Fruit fly (Drosophila melanogaster): Measurements from ENCODE around the gene Adck5.
A peak's percentile ranks its signal among the peaks of the same experiment; 100 is the strongest.

Gene Adck5

dm6 chr3L:11120419-11120958 lies 49.1 kb upstream of the Adck5 start, which contains the start of the genes FoxK and mRpL2:
Gene FoxK (minus strand): TSS chr3L:11120783.
Gene mRpL2 (plus strand): TSS chr3L:11120847.
- TF ChIP-seq Dif (GFP tag; optimal IDR thresholded peaks at IDR 0.05; ENCODE audit: partially characterized antibody) (peak; percentile 1), fru (GFP tag; optimal IDR thresholded peaks at IDR 0.05) (peak; percentile 24), woc (GFP tag; optimal IDR thresholded peaks at IDR 0.05) (peak; percentile 27), dmrt93B (GFP tag; optimal IDR thresholded peaks at IDR 0.05) (no peak), CG32264 (GFP tag; optimal IDR thresholded peaks at IDR 0.05) (peak; percentile 12), Jra (GFP tag; optimal IDR thresholded peaks at IDR 0.05) (peak; percentile 14), Hr78 (GFP tag; optimal IDR thresholded peaks at IDR 0.05) (no peak), foxo (GFP tag; optimal IDR thresholded peaks at IDR 0.05) (peak; percentile 25 to 56), CG9705 (GFP tag; optimal IDR thresholded peaks at IDR 0.05) (peak; percentile 9), brk (GFP tag; optimal IDR thresholded peaks at IDR 0.05) (peak; percentile 37), sage (GFP tag; optimal IDR thresholded peaks at IDR 0.05) (peak; percentile 82), Hnf4 (GFP tag; optimal IDR thresholded peaks at IDR 0.05) (peak; percentile 46), usp (GFP tag; optimal IDR thresholded peaks at IDR 0.05) (no peak), dsf (GFP tag; optimal IDR thresholded peaks at IDR 0.05; ENCODE audit: borderline replicate concordance) (peak; percentile 41), rgr (GFP tag; optimal IDR thresholded peaks at IDR 0.05) (peak; percentile 38), psq (GFP tag; optimal IDR thresholded peaks at IDR 0.05) (peak; percentile 55), Sp1 (GFP tag; optimal IDR thresholded peaks at IDR 0.05) (peak; percentile 81), lola (GFP tag; optimal IDR thresholded peaks at IDR 0.05) (no peak), Rel (GFP tag; optimal IDR thresholded peaks at IDR 0.05) (peak; percentile 87), Rel (tag; optimal IDR thresholded peaks at IDR 0.05) (peak; percentile 78), Myc (optimal IDR thresholded peaks at IDR 0.05) (peak; percentile 9), HLH106 (tag; optimal IDR thresholded peaks at IDR 0.05) (peak; percentile 25)

dm6 chr3L:11123088-11123487 lies 46.5 kb upstream of the Adck5 start, which contains the start of the genes Ufd1 and NaPi-III:
Gene Ufd1 (minus strand): TSS chr3L:11123216.
Gene NaPi-III (plus strand): TSS chr3L:11123348.
- TF ChIP-seq usp (GFP tag; optimal IDR thresholded peaks at IDR 0.05): no peak
- no peak for TF ChIP-seq Dif (GFP tag; optimal IDR thresholded peaks at IDR 0.05; ENCODE audit: partially characterized antibody)
- TF ChIP-seq Jra (GFP tag; optimal IDR thresholded peaks at IDR 0.05): peak; percentile 51
- peak; percentile 81 for TF ChIP-seq jim (GFP tag; optimal IDR thresholded peaks at IDR 0.05)
- TF ChIP-seq foxo (GFP tag; optimal IDR thresholded peaks at IDR 0.05): peak in 1 of 2 experiments; percentile 30
- no peak for TF ChIP-seq pan (optimal IDR thresholded peaks at IDR 0.05)
- TF ChIP-seq rgr (GFP tag; optimal IDR thresholded peaks at IDR 0.05): peak; percentile 29
- no peak for TF ChIP-seq Rel (GFP tag; optimal IDR thresholded peaks at IDR 0.05)
- TF ChIP-seq Rel (tag; optimal IDR thresholded peaks at IDR 0.05): peak; percentile 59
- TF ChIP-seq Abd-B (GFP tag; optimal IDR thresholded peaks at IDR 0.05): no peak
- no peak for TF ChIP-seq lola (GFP tag; optimal IDR thresholded peaks at IDR 0.05)
- no peak for TF ChIP-seq brk (GFP tag; optimal IDR thresholded peaks at IDR 0.05)
- TF ChIP-seq Mio (GFP tag; optimal IDR thresholded peaks at IDR 0.05): no peak
- no peak for TF ChIP-seq psq (GFP tag; optimal IDR thresholded peaks at IDR 0.05)
- peak; percentile 62 for TF ChIP-seq Hr83 (GFP tag; optimal IDR thresholded peaks at IDR 0.05; ENCODE audit: poor library complexity, severe bottlenecking)
- TF ChIP-seq Vsx2 (GFP tag; optimal IDR thresholded peaks at IDR 0.05; ENCODE audit: partially characterized antibody): no peak
- no peak for TF ChIP-seq br (GFP tag; optimal IDR thresholded peaks at IDR 0.05)
- no peak for TF ChIP-seq fru (GFP tag; optimal IDR thresholded peaks at IDR 0.05)
- no peak for TF ChIP-seq GATAd (GFP tag; optimal IDR thresholded peaks at IDR 0.05)
- TF ChIP-seq N (GFP tag; optimal IDR thresholded peaks at IDR 0.05): no peak
- TF ChIP-seq CrebA (GFP tag; optimal IDR thresholded peaks at IDR 0.05; ENCODE audit: borderline replicate concordance): no peak
- TF ChIP-seq OdsH (GFP tag; optimal IDR thresholded peaks at IDR 0.05): no peak
- peak; percentile 36 for TF ChIP-seq Sp1 (GFP tag; optimal IDR thresholded peaks at IDR 0.05)
- no peak for TF ChIP-seq CG32264 (GFP tag; optimal IDR thresholded peaks at IDR 0.05)
- TF ChIP-seq Myc (optimal IDR thresholded peaks at IDR 0.05): peak; percentile 74
- no peak for TF ChIP-seq ey (GFP tag; optimal IDR thresholded peaks at IDR 0.05)
- TF ChIP-seq h (GFP tag; optimal IDR thresholded peaks at IDR 0.05): peak; percentile 43
- TF ChIP-seq dmrt93B (GFP tag; optimal IDR thresholded peaks at IDR 0.05): no peak
- no peak for TF ChIP-seq sage (GFP tag; optimal IDR thresholded peaks at IDR 0.05)
- TF ChIP-seq tai (GFP tag; optimal IDR thresholded peaks at IDR 0.05): no peak
- TF ChIP-seq woc (GFP tag; optimal IDR thresholded peaks at IDR 0.05): no peak
- TF ChIP-seq Hnf4 (GFP tag; optimal IDR thresholded peaks at IDR 0.05): no peak
- peak; percentile 21 for TF ChIP-seq HLH106 (tag; optimal IDR thresholded peaks at IDR 0.05)
- no peak for TF ChIP-seq sv (GFP tag; optimal IDR thresholded peaks at IDR 0.05)
- TF ChIP-seq dl (GFP tag; optimal IDR thresholded peaks at IDR 0.05; ENCODE audit: insufficient read depth in 1 of 2, partially characterized antibody in 2 of 2): no peak
- no peak for TF ChIP-seq Hr78 (GFP tag; optimal IDR thresholded peaks at IDR 0.05)
- TF ChIP-seq dsf (GFP tag; optimal IDR thresholded peaks at IDR 0.05; ENCODE audit: borderline replicate concordance): no peak
- TF ChIP-seq Dfd (GFP tag; optimal IDR thresholded peaks at IDR 0.05): no peak
- TF ChIP-seq CG9705 (GFP tag; optimal IDR thresholded peaks at IDR 0.05): no peak
